Worm (Caenorhabditis elegans): ENCODE measurements around the gene unc-76.

DNA sequence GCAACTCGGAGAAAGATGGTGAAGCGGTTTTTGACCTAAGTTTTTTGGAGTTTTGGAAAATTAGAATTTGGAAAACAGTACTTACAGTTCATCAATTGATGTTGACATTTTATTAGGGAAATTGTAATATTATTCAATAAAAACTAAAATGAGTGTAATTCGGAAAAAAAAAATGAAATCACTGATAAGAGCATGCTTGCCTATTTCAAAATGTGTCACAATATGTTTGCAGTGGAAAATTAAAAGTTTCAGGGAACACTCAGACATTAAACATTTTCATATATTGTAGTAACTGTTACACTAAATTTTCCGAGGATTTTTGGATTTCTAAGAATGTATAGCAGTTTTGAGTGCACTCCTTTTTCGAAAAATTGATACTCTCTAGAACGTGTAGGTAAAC is 19.2 kb upstream of the unc-76 start, which contains the start of the genes fbxa-82 and C25D7.5:
- TF ChIP-seq ref-1 (GFP tag; conservative IDR thresholded peaks at IDR 0.05) (no peak), cog-1 (tag; optimal IDR thresholded peaks at IDR 0.05) (no peak), flt-1 (GFP tag; IDR thresholded peaks at IDR 0.05) (no peak), med-1 (GFP tag; optimal IDR thresholded peaks at IDR 0.05; ENCODE audit: insufficient read depth) (no peak)

All from whole organism, midembryonic.